Worm (Caenorhabditis elegans): ENCODE results near the gene oops-1.

DNA sequence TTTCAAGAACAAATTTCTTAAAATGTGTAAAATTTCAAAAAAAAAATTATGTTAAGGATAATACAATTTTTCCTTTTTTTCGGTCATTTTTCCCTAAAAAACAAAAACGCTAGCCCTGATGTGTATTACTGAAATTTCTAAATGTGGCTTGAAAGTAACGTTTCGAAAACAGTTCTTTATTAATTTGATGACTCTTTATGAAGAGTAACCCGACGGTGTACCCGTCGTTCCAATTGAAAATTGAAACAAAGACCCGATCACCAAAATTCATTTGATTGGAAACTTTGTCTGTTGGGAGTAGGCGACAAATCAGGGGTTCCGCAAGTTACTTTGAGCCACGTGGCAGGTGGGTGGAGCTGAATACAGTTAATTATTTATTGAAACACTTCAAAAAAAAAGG is 18.9 kb upstream of the oops-1 start:
- no peak for TF ChIP-seq B0310.2 (tag; optimal IDR thresholded peaks at IDR 0.05)
- no peak for TF ChIP-seq flt-1 (GFP tag; IDR thresholded peaks at IDR 0.05)
- no peak for TF ChIP-seq ama-1 (optimal IDR thresholded peaks at IDR 0.05)
- TF ChIP-seq tra-4 (tag; optimal IDR thresholded peaks at IDR 0.05): no peak
- no peak for TF ChIP-seq tbx-11 (GFP tag; IDR thresholded peaks at IDR 0.05)
